Fruit fly (Drosophila melanogaster) whole organism, embryonic: ENCODE data around the gene foxo.

Experiments used
- CG10147 ChIP-seq: fragments of 200-800 bp; sonication (Bioruptor generic); optimal IDR thresholded peaks from 2 replicates; lab custom pipeline; 2019; ENCODE audit warnings: missing biosample characterization, mild to moderate bottlenecking, missing genetic modification characterization, moderate library complexity
- CG10274 ChIP-seq: fragments of 200-800 bp; sonication (Bioruptor generic); optimal IDR thresholded peaks from 3 replicates; lab custom pipeline; 2017; ENCODE audit warnings: missing biosample characterization, mild to moderate bottlenecking, missing genetic modification characterization
- CG11093 ChIP-seq: fragments of 200-800 bp; sonication (Bioruptor generic); IDR thresholded peaks from 3 replicates; pipeline ENCODE4 v1.3.6; 2022; ENCODE audit warnings: missing biosample characterization, missing genetic modification characterization
- CG12071 ChIP-seq: fragments of 200-800 bp; sonication (Bioruptor generic); optimal IDR thresholded peaks from 3 replicates; lab custom pipeline; 2018; ENCODE audit warnings: missing biosample characterization, mild to moderate bottlenecking, missing genetic modification characterization
- CG1233 ChIP-seq: fragments of 200-800 bp; sonication (Bioruptor generic); optimal IDR thresholded peaks from 4 replicates; lab custom pipeline; 2018; ENCODE audit warnings: missing biosample characterization, mild to moderate bottlenecking, missing genetic modification characterization
- CG12769 ChIP-seq: fragments of 200-800 bp; sonication (Bioruptor generic); optimal IDR thresholded peaks from 2 replicates; lab custom pipeline; 2019; ENCODE audit warnings: missing biosample characterization, mild to moderate bottlenecking, missing genetic modification characterization, moderate library complexity
- CG13624 ChIP-seq: fragments of 200-800 bp; sonication (Bioruptor generic); optimal IDR thresholded peaks from 2 replicates; lab custom pipeline; 2016; ENCODE audit warnings: missing biosample characterization, missing genetic modification characterization
- CG1602 ChIP-seq: fragments of 200-800 bp; sonication (Bioruptor generic); optimal IDR thresholded peaks from 3 replicates; lab custom pipeline; 2016; ENCODE audit warnings: missing biosample characterization, missing genetic modification characterization
- CG16813 ChIP-seq: fragments of 200-800 bp; sonication (Bioruptor generic); IDR thresholded peaks from 3 replicates; pipeline ENCODE4 v1.3.6; 2022; ENCODE audit warnings: missing biosample characterization, missing genetic modification characterization; ENCODE audit not compliant: partially characterized antibody
- CG17328 ChIP-seq: fragments of 200-800 bp; sonication (Bioruptor generic); IDR thresholded peaks from 2 replicates; pipeline ENCODE4 v1.3.6; 2022; ENCODE audit warnings: missing biosample characterization, missing genetic modification characterization
- CG17359 ChIP-seq: fragments of 200-800 bp; sonication (Bioruptor generic); optimal IDR thresholded peaks from 3 replicates; lab custom pipeline; 2018; ENCODE audit warnings: missing biosample characterization, mild to moderate bottlenecking, missing genetic modification characterization, moderate library complexity
- CG1832 ChIP-seq: fragments of 200-800 bp; sonication (Bioruptor generic); optimal IDR thresholded peaks from 2 replicates; lab custom pipeline; 2017; ENCODE audit warnings: missing biosample characterization, mild to moderate bottlenecking, missing genetic modification characterization, inconsistent platforms
- CG2678 ChIP-seq: fragments of 200-800 bp; sonication (Bioruptor generic); optimal IDR thresholded peaks from 3 replicates; lab custom pipeline; 2019; ENCODE audit warnings: missing biosample characterization, mild to moderate bottlenecking, missing genetic modification characterization, moderate library complexity
- CG4360 ChIP-seq: fragments of 200-800 bp; sonication (Bioruptor generic); IDR thresholded peaks from 2 replicates; pipeline ENCODE4 v1.3.6; 2022; ENCODE audit warnings: missing biosample characterization, missing genetic modification characterization
- CG5953 ChIP-seq: fragments of 200-800 bp; sonication (Bioruptor generic); IDR thresholded peaks from 2 replicates; pipeline ENCODE4 v1.3.6; 2022; ENCODE audit warnings: missing biosample characterization, missing genetic modification characterization
- CG6689 ChIP-seq: fragments of 200-800 bp; sonication (Bioruptor generic); IDR thresholded peaks from 2 replicates; pipeline ENCODE4 v1.3.6; 2022; ENCODE audit warnings: missing biosample characterization, missing genetic modification characterization
- CG7357 ChIP-seq: fragments of 200-800 bp; sonication (Bioruptor generic); IDR thresholded peaks from 3 replicates; pipeline ENCODE4 v1.3.6; 2022; ENCODE audit warnings: missing biosample characterization, missing genetic modification characterization
- CG7372 ChIP-seq: fragments of 200-800 bp; sonication (Bioruptor generic); IDR thresholded peaks from 2 replicates; pipeline ENCODE4 v1.3.6; 2022; ENCODE audit warnings: missing biosample characterization, missing genetic modification characterization
- CG7556 ChIP-seq: fragments of 200-800 bp; sonication (Bioruptor generic); optimal IDR thresholded peaks from 2 replicates; lab custom pipeline; 2017; ENCODE audit warnings: missing biosample characterization, mild to moderate bottlenecking, missing genetic modification characterization
- CTCF ChIP-seq: fragments of 200-800 bp; sonication (Bioruptor generic); optimal IDR thresholded peaks from 2 replicates; lab custom pipeline; 2017; ENCODE audit warnings: missing biosample characterization, mild to moderate bottlenecking, missing genetic modification characterization, moderate library complexity
- Deaf1 ChIP-seq: fragments of 200-800 bp; optimal IDR thresholded peaks from 3 replicates; lab custom pipeline; 2019; ENCODE audit warnings: missing biosample characterization, mild to moderate bottlenecking, missing genetic modification characterization, moderate library complexity
- Fer2 ChIP-seq: fragments of 200-800 bp; sonication (Bioruptor generic); optimal IDR thresholded peaks from 2 replicates; lab custom pipeline; 2018; ENCODE audit warnings: missing biosample characterization, mild to moderate bottlenecking, missing genetic modification characterization, moderate library complexity
- HLHmδ ChIP-seq: fragments of 200-800 bp; sonication (Bioruptor generic); optimal IDR thresholded peaks from 2 replicates; lab custom pipeline; 2018; ENCODE audit warnings: missing biosample characterization, mild to moderate bottlenecking, missing genetic modification characterization, moderate library complexity
- Med ChIP-seq: fragments of 200-800 bp; sonication (Bioruptor generic); peaks from one replicate; lab custom pipeline; 2016; ENCODE audit warnings: missing biosample characterization, missing genetic modification characterization, mild to moderate bottlenecking, inconsistent platforms, moderate library complexity
- Meics ChIP-seq: fragments of 200-800 bp; sonication (Bioruptor generic); optimal IDR thresholded peaks from 2 replicates; lab custom pipeline; 2017; ENCODE audit warnings: missing biosample characterization, mild to moderate bottlenecking, missing genetic modification characterization
- Mrtf ChIP-seq: fragments of 200-800 bp; sonication (Bioruptor generic); IDR thresholded peaks from 3 replicates; pipeline ENCODE4 v1.3.6; 2022; ENCODE audit warnings: missing biosample characterization, missing genetic modification characterization
- Oli ChIP-seq: fragments of 200-800 bp; sonication (Bioruptor generic); optimal IDR thresholded peaks from 2 replicates; lab custom pipeline; 2018; ENCODE audit warnings: missing biosample characterization, mild to moderate bottlenecking, missing genetic modification characterization, moderate library complexity
- Rfx ChIP-seq: fragments of 200-800 bp; sonication (Bioruptor generic); IDR thresholded peaks from 2 replicates; pipeline ENCODE4 v1.3.6; 2022; ENCODE audit warnings: missing biosample characterization, missing genetic modification characterization
- Sry-δ ChIP-seq: fragments of 200-800 bp; sonication (Bioruptor generic); optimal IDR thresholded peaks from 2 replicates; lab custom pipeline; 2016; ENCODE audit warnings: missing biosample characterization, missing genetic modification characterization
- ato ChIP-seq: fragments of 200-800 bp; sonication (Bioruptor generic); IDR thresholded peaks from 2 replicates; pipeline ENCODE4 v1.3.6; 2022; ENCODE audit warnings: missing biosample characterization, missing genetic modification characterization; ENCODE audit not compliant: partially characterized antibody
- bowl ChIP-seq: fragments of 200-800 bp; sonication (Bioruptor generic); IDR thresholded peaks from 2 replicates; pipeline ENCODE4 v1.3.6; 2022; ENCODE audit warnings: missing biosample characterization, missing genetic modification characterization
- btn ChIP-seq: fragments of 200-800 bp; sonication (Bioruptor generic); optimal IDR thresholded peaks from 2 replicates; lab custom pipeline; 2016; ENCODE audit warnings: missing biosample characterization, missing genetic modification characterization
- ci ChIP-seq: fragments of 200-800 bp; sonication (Bioruptor generic); IDR thresholded peaks from 3 replicates; pipeline ENCODE4 v1.3.6; 2022; ENCODE audit warnings: missing biosample characterization, missing genetic modification characterization
- crp ChIP-seq, 2 experiments: fragments of 200-800 bp; sonication (Bioruptor generic); optimal IDR thresholded peaks; 2 replicates in 1 of 2; 3 replicates in 1 of 2; lab custom pipeline; 2017; ENCODE audit warnings: missing biosample characterization in 2 of 2, missing genetic modification characterization in 2 of 2, mild to moderate bottlenecking in 1 of 2, moderate library complexity in 1 of 2
- cwo ChIP-seq: fragments of 200-800 bp; sonication (Bioruptor generic); optimal IDR thresholded peaks from 3 replicates; lab custom pipeline; 2017; ENCODE audit warnings: missing biosample characterization, missing genetic modification characterization, mild to moderate bottlenecking, moderate library complexity, missing genetic modification reagents
- ham ChIP-seq: fragments of 200-800 bp; sonication (Bioruptor generic); IDR thresholded peaks from 2 replicates; pipeline ENCODE4 v1.3.6; 2022; ENCODE audit warnings: missing biosample characterization, missing genetic modification characterization
- hb ChIP-seq: fragments of 200-800 bp; sonication (Bioruptor generic); IDR thresholded peaks from 3 replicates; pipeline ENCODE4 v1.3.6; 2022; ENCODE audit warnings: missing biosample characterization, missing genetic modification characterization; ENCODE audit not compliant: partially characterized antibody
- hbn ChIP-seq: fragments of 200-800 bp; sonication (Bioruptor generic); IDR thresholded peaks from 2 replicates; pipeline ENCODE4 v1.3.6; 2022; ENCODE audit warnings: missing biosample characterization, missing genetic modification characterization; ENCODE audit not compliant: partially characterized antibody
- hkb ChIP-seq, 2 experiments: fragments of 200-800 bp in 1 of 2; fragments of >200 bp in 1 of 2; sonication (Bioruptor generic) in 1 of 2; IDR thresholded peaks in 1 of 2; optimal IDR thresholded peaks in 1 of 2; 2 replicates each; pipeline versions ENCODE4 v1.3.6 to Lab custom; 2017 to 2022; ENCODE audit warnings: missing biosample characterization in 1 of 2, missing genetic modification characterization in 1 of 2
- inv ChIP-seq: fragments of 200-800 bp; sonication (Bioruptor generic); IDR thresholded peaks from 2 replicates; pipeline ENCODE4 v1.3.6; 2022; ENCODE audit warnings: missing biosample characterization, missing genetic modification characterization; ENCODE audit not compliant: partially characterized antibody
- nau ChIP-seq: fragments of 200-800 bp; sonication (Bioruptor generic); optimal IDR thresholded peaks from 3 replicates; lab custom pipeline; 2017; ENCODE audit warnings: missing biosample characterization, mild to moderate bottlenecking, missing genetic modification characterization, missing genetic modification reagents
- nmo ChIP-seq: fragments of 200-800 bp; sonication (Bioruptor generic); optimal IDR thresholded peaks from 2 replicates; lab custom pipeline; 2018; ENCODE audit warnings: missing biosample characterization, mild to moderate bottlenecking, missing genetic modification characterization, moderate library complexity
- onecut ChIP-seq: fragments of 200-800 bp; sonication (Bioruptor generic); IDR thresholded peaks from 2 replicates; pipeline ENCODE4 v1.3.6; 2022; ENCODE audit warnings: missing biosample characterization, missing genetic modification characterization
- psq ChIP-seq: fragments of 200-800 bp; sonication (Bioruptor generic); optimal IDR thresholded peaks from 2 replicates; lab custom pipeline; 2017; ENCODE audit warnings: missing biosample characterization, missing genetic modification characterization
- pum ChIP-seq: fragments of 200-800 bp; sonication (Bioruptor generic); optimal IDR thresholded peaks from 2 replicates; lab custom pipeline; 2016; ENCODE audit warnings: missing biosample characterization, missing genetic modification characterization
- stc ChIP-seq: fragments of 200-800 bp; sonication (Bioruptor generic); IDR thresholded peaks from 2 replicates; pipeline ENCODE4 v1.3.6; 2022; ENCODE audit warnings: missing biosample characterization, missing genetic modification characterization
- tx ChIP-seq: fragments of 200-800 bp; sonication (Bioruptor generic); optimal IDR thresholded peaks from 2 replicates; lab custom pipeline; 2016; ENCODE audit warnings: missing biosample characterization, missing genetic modification characterization

Gene foxo

DNA sequence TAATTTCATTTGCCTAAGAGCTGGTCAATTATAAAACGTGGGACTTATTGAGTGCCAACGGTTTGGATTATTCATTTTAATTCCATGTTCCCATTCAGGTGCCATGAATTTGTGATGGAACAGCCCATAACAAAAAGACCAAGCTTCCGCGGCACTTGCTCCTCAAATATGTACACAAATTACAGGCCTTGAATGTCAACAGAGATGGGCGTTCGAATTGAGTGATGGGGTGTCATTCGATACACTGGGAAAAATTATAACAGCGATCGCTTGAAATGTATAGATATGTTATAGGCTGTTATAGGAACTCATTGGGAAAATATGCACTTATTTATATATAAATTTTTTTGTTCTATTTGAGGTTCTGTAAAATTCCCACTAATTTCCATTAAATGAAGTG, 59.3 kb downstream of the foxo start (continued):
- TF ChIP-seq btn (GFP tag; lab: Kevin White, UChicago) (no peak), onecut (no peak), CG2678 (no peak), CG5953 (GFP tag; lab: Robert Waterston, UW) (no peak), Med (GFP tag; lab: Kevin White, UChicago) (peak; percentile 57), Mrtf (GFP tag; lab: Robert Waterston, UW) (no peak)

dm6 chr3R:14118350-14118749, 61.6 kb downstream of the foxo start, which contains the start of gene Kif19A:
Kif19A (minus strand) TSS chr3R:14118450.
- TF ChIP-seq Med (GFP tag; lab: Kevin White, UChicago) (peak; percentile 19), nau (no peak), CG11093 (GFP tag; lab: Robert Waterston, UW) (no peak)

- no peak for TF ChIP-seq bowl (GFP tag; lab: Robert Waterston, UW)
- peak; percentile 5 for TF ChIP-seq Deaf1 (tag; lab: Kevin White, UChicago)
- TF ChIP-seq CG10147 (GFP tag; lab: Kevin White, UChicago) = peak; percentile 61
- TF ChIP-seq crp (GFP tag; optimal IDR thresholded peaks at IDR 0.05; lab: Kevin White, UChicago) = peak in 1 of 2 experiments; percentile 56
- TF ChIP-seq CG12769 = no peak
- peak; percentile 66; the same call in 1 of the 2 replicates for TF ChIP-seq CG17328 (GFP tag; lab: Robert Waterston, UW)
- TF ChIP-seq Fer2 (tag; lab: Kevin White, UChicago) = peak; percentile 35
- TF ChIP-seq nmo = peak; percentile 75
- TF ChIP-seq hb (GFP tag; lab: Robert Waterston, UW) = no peak
- peak; percentile 76 for TF ChIP-seq hkb (optimal IDR thresholded peaks at IDR 0.05; lab: Kevin White, UChicago)
- TF ChIP-seq hkb (GFP tag; IDR thresholded peaks at IDR 0.05; lab: Robert Waterston, UW) = peak; percentile 63
- TF ChIP-seq CG7556 (GFP tag; lab: Kevin White, UChicago) = peak; percentile 50
- TF ChIP-seq pum (GFP tag; lab: Kevin White, UChicago) = peak; percentile 45
- TF ChIP-seq psq = peak; percentile 42
- peak; percentile 77 for TF ChIP-seq Rfx (GFP tag; lab: Robert Waterston, UW)
- peak; percentile 39 for TF ChIP-seq CG13624 (GFP tag; lab: Kevin White, UChicago)
- no peak for TF ChIP-seq CG7357
- peak; percentile 80 for TF ChIP-seq CG1602 (GFP tag; lab: Kevin White, UChicago)
- no peak for TF ChIP-seq inv
- no peak for TF ChIP-seq CG1233 (GFP tag; lab: Kevin White, UChicago)
- no peak; the same call in 2 of the 3 replicates for TF ChIP-seq ci (GFP tag; lab: Robert Waterston, UW)
- TF ChIP-seq Sry-δ = peak; percentile 35
- TF ChIP-seq CG6689 (GFP tag; lab: Robert Waterston, UW) = peak; percentile 72
- no peak for TF ChIP-seq HLHmδ
- no peak for TF ChIP-seq ham (GFP tag; lab: Robert Waterston, UW)
- no peak for TF ChIP-seq CG4360 (GFP tag; lab: Robert Waterston, UW)
- peak; percentile 60 for TF ChIP-seq Meics (GFP tag; lab: Kevin White, UChicago)
- TF ChIP-seq CG17359 (tag; lab: Kevin White, UChicago) = peak; percentile 61
- peak; percentile 47 for TF ChIP-seq Oli (tag; lab: Kevin White, UChicago)
- no peak for TF ChIP-seq CG16813 (GFP tag; lab: Robert Waterston, UW)
- TF ChIP-seq CG7372 (GFP tag; lab: Robert Waterston, UW) = peak; percentile 55
- TF ChIP-seq hbn (GFP tag; lab: Robert Waterston, UW) = no peak
- TF ChIP-seq CG12071 (GFP tag; lab: Kevin White, UChicago) = no peak
- TF ChIP-seq CG10274 = no peak
- TF ChIP-seq cwo = peak; percentile 21
- no peak for TF ChIP-seq CG1832 (GFP tag; lab: Kevin White, UChicago)
- TF ChIP-seq tx (GFP tag; lab: Kevin White, UChicago) = peak; percentile 60
- no peak for TF ChIP-seq CTCF
- TF ChIP-seq ato = no peak
- peak; percentile 60; the same call in 1 of the 2 replicates for TF ChIP-seq stc
These were observed 65.6 kb downstream of the foxo start, which contains the start of the genes Abi and twf for dm6 chr3R:14122347-14122812. Abi (minus strand) TSS chr3R:14122420. twf (plus strand) TSS chr3R:14122654.
